Worm (Caenorhabditis elegans) whole organism, L1 larva: Measurements from ENCODE around the gene sec-24.1.

Source experiments
- nhr-77 ChIP-seq: fragments of 150-350 bp; optimal IDR thresholded peaks from 2 replicates; lab custom pipeline; 2014; ENCODE audit warnings: missing biosample characterization, missing genetic modification characterization
- nhr-85 ChIP-seq: sonication (generic microtip); peaks from one replicate; lab custom pipeline; 2016; ENCODE audit warnings: missing genetic modification characterization, inconsistent platforms, missing compliant biosample characterization
- tbx-2 ChIP-seq: sonication (generic microtip); optimal IDR thresholded peaks from 2 replicates; lab custom pipeline; 2016; ENCODE audit warnings: missing genetic modification characterization, missing compliant biosample characterization
- unc-62 ChIP-seq: fragments of 150-350 bp; optimal IDR thresholded peaks from 2 replicates; lab custom pipeline; 2014; ENCODE audit warnings: missing biosample characterization, missing genetic modification reagents, missing genetic modification characterization

- TF ChIP-seq tbx-2 (peak; percentile 72), nhr-85 (peak; percentile 92), unc-62 (no peak), nhr-77 (peak; percentile 31)
Observed at ce11 chrIV:11601721-11602405, 35.9 kb upstream of the sec-24.1 start.
